Fruit fly (Drosophila melanogaster) whole organism, prepupa: Measurements from ENCODE around the gene Apt1.
A peak's percentile ranks its signal among the peaks of the same experiment; 100 is the strongest.

ENCODE experiments used
- Blimp-1 ChIP-seq: fragments of 200-800 bp; sonication (Bioruptor generic); optimal IDR thresholded peaks from 3 replicates; lab custom pipeline; 2017; ENCODE audit warnings: missing biosample characterization, missing genetic modification characterization, mild to moderate bottlenecking, moderate library complexity, missing genetic modification reagents
- CG11294 ChIP-seq: fragments of 200-800 bp; sonication (Bioruptor generic); IDR thresholded peaks from 2 replicates; pipeline ENCODE4 v1.3.6; 2022; ENCODE audit warnings: missing biosample characterization, missing genetic modification characterization
- CG11762 ChIP-seq: fragments of 200-800 bp; sonication (Bioruptor generic); optimal IDR thresholded peaks from 3 replicates; lab custom pipeline; 2016; ENCODE audit warnings: missing biosample characterization, missing genetic modification characterization; ENCODE audit not compliant: insufficient read depth
- CG11902 ChIP-seq: fragments of 200-800 bp; sonication (Bioruptor generic); optimal IDR thresholded peaks from 3 replicates; lab custom pipeline; 2016; ENCODE audit warnings: missing biosample characterization, missing genetic modification characterization
- CG16779 ChIP-seq: fragments of 200-800 bp; sonication (Bioruptor generic); optimal IDR thresholded peaks from 3 replicates; lab custom pipeline; 2017; ENCODE audit warnings: missing biosample characterization, mild to moderate bottlenecking, missing genetic modification characterization
- CG3032 ChIP-seq: fragments of 200-800 bp; optimal IDR thresholded peaks from 2 replicates; lab custom pipeline; 2019; ENCODE audit warnings: missing biosample characterization, mild to moderate bottlenecking, missing genetic modification characterization, moderate library complexity
- CG31627 ChIP-seq: fragments of 200-800 bp; sonication (Bioruptor generic); optimal IDR thresholded peaks from 3 replicates; lab custom pipeline; 2016; ENCODE audit warnings: missing biosample characterization, missing genetic modification characterization
- CG32006 ChIP-seq: fragments of 200-800 bp; sonication (Bioruptor generic); optimal IDR thresholded peaks from 3 replicates; lab custom pipeline; 2017; ENCODE audit warnings: missing biosample characterization, mild to moderate bottlenecking, missing genetic modification characterization
- CG34406 ChIP-seq: fragments of 200-800 bp; sonication (Bioruptor generic); optimal IDR thresholded peaks from 3 replicates; lab custom pipeline; 2016; ENCODE audit warnings: missing biosample characterization, missing genetic modification characterization
- CG3919 ChIP-seq: fragments of 200-800 bp; sonication (Bioruptor generic); optimal IDR thresholded peaks from 3 replicates; lab custom pipeline; 2016; ENCODE audit warnings: missing biosample characterization, missing genetic modification characterization
- CG6163 ChIP-seq: fragments of 200-800 bp; sonication (Bioruptor generic); IDR thresholded peaks from 3 replicates; pipeline ENCODE4 v1.3.6; 2022; ENCODE audit warnings: missing biosample characterization, missing genetic modification characterization
- CG6792 ChIP-seq: fragments of 200-800 bp; sonication (Bioruptor generic); optimal IDR thresholded peaks from 3 replicates; lab custom pipeline; 2016; ENCODE audit warnings: missing biosample characterization, missing genetic modification characterization
- CG8119 ChIP-seq: fragments of 200-800 bp; sonication (Bioruptor generic); IDR thresholded peaks from 3 replicates; pipeline ENCODE4 v1.3.6; 2022; ENCODE audit warnings: missing biosample characterization, missing genetic modification characterization
- CG8632 ChIP-seq: fragments of 200-800 bp; sonication (Bioruptor generic); optimal IDR thresholded peaks from 3 replicates; lab custom pipeline; 2016; ENCODE audit warnings: missing biosample characterization, missing genetic modification characterization
- Eip75B ChIP-seq: fragments of 200-800 bp; sonication (Bioruptor generic); optimal IDR thresholded peaks from 3 replicates; lab custom pipeline; 2016; ENCODE audit warnings: missing biosample characterization, missing genetic modification characterization
- Eip78C ChIP-seq: fragments of 200-800 bp; sonication (Bioruptor generic); peaks from one replicate; lab custom pipeline; 2016; ENCODE audit warnings: missing biosample characterization, missing genetic modification characterization
- Eip93F ChIP-seq: fragments of 200-800 bp; sonication (Bioruptor generic); optimal IDR thresholded peaks from 2 replicates; lab custom pipeline; 2016; ENCODE audit warnings: missing biosample characterization, mild to moderate bottlenecking, missing genetic modification characterization
- Hr39 ChIP-seq: fragments of 200-800 bp; sonication (Bioruptor generic); optimal IDR thresholded peaks from 2 replicates; lab custom pipeline; 2016; ENCODE audit warnings: missing biosample characterization, missing genetic modification characterization
- Hr4 ChIP-seq: fragments of 200-800 bp; sonication (Bioruptor generic); optimal IDR thresholded peaks from 3 replicates; lab custom pipeline; 2016; ENCODE audit warnings: missing biosample characterization, missing genetic modification characterization
- Met ChIP-seq: fragments of 200-800 bp; sonication (Bioruptor generic); optimal IDR thresholded peaks from 3 replicates; lab custom pipeline; 2016; ENCODE audit warnings: missing biosample characterization, missing genetic modification characterization
- OdsH ChIP-seq: fragments of 200-800 bp; sonication (Bioruptor generic); optimal IDR thresholded peaks from 3 replicates; lab custom pipeline; 2016; ENCODE audit warnings: missing biosample characterization, missing genetic modification characterization
- Smox ChIP-seq: fragments of 200-800 bp; sonication (Bioruptor generic); optimal IDR thresholded peaks from 3 replicates; lab custom pipeline; 2016; ENCODE audit warnings: missing biosample characterization, missing genetic modification characterization
- Sox14 ChIP-seq: fragments of 200-800 bp; sonication (Bioruptor generic); optimal IDR thresholded peaks from 3 replicates; lab custom pipeline; 2016; ENCODE audit warnings: missing biosample characterization, missing genetic modification characterization
- achi ChIP-seq: fragments of 200-800 bp; sonication (Bioruptor generic); optimal IDR thresholded peaks from 3 replicates; lab custom pipeline; 2016; ENCODE audit warnings: missing biosample characterization, missing genetic modification characterization
- acj6 ChIP-seq: fragments of 200-800 bp; sonication (Bioruptor generic); optimal IDR thresholded peaks from 3 replicates; lab custom pipeline; 2016; ENCODE audit warnings: missing biosample characterization, missing genetic modification characterization
- cyc ChIP-seq: fragments of 200-800 bp; sonication (Bioruptor generic); optimal IDR thresholded peaks from 3 replicates; lab custom pipeline; 2016; ENCODE audit warnings: missing biosample characterization, missing genetic modification characterization
- dac ChIP-seq: fragments of 200-800 bp; sonication (Bioruptor generic); optimal IDR thresholded peaks from 2 replicates; lab custom pipeline; 2017; ENCODE audit warnings: missing biosample characterization, mild to moderate bottlenecking, missing genetic modification characterization
- eg ChIP-seq: fragments of 200-800 bp; sonication (Bioruptor generic); IDR thresholded peaks from 3 replicates; pipeline ENCODE4 v1.3.6; 2022; ENCODE audit warnings: missing biosample characterization, missing genetic modification characterization
- esn ChIP-seq: fragments of 200-800 bp; sonication (Bioruptor generic); optimal IDR thresholded peaks from 2 replicates; lab custom pipeline; 2016; ENCODE audit warnings: missing biosample characterization, mild to moderate bottlenecking, missing genetic modification characterization, moderate library complexity
- fd85E ChIP-seq: fragments of 200-800 bp; sonication (Bioruptor generic); optimal IDR thresholded peaks from 3 replicates; lab custom pipeline; 2016; ENCODE audit warnings: missing biosample characterization, missing genetic modification characterization
- fkh ChIP-seq: fragments of 200-800 bp; sonication (Bioruptor generic); optimal IDR thresholded peaks from 3 replicates; lab custom pipeline; 2017; ENCODE audit warnings: missing biosample characterization, mild to moderate bottlenecking, missing genetic modification characterization, moderate library complexity
- lz ChIP-seq: fragments of 200-800 bp; sonication (Bioruptor generic); optimal IDR thresholded peaks from 3 replicates; lab custom pipeline; 2016; ENCODE audit warnings: missing biosample characterization, missing genetic modification characterization
- net ChIP-seq: fragments of 200-800 bp; sonication (Bioruptor generic); optimal IDR thresholded peaks from 3 replicates; lab custom pipeline; 2016; ENCODE audit warnings: missing biosample characterization, missing genetic modification characterization
- pdm3 ChIP-seq: fragments of 200-800 bp; sonication (Bioruptor generic); optimal IDR thresholded peaks from 3 replicates; lab custom pipeline; 2016; ENCODE audit warnings: missing biosample characterization, missing genetic modification characterization
- ss ChIP-seq, 2 experiments: fragments of 200-800 bp; sonication (Bioruptor generic); optimal IDR thresholded peaks; 2 replicates in 1 of 2; 3 replicates in 1 of 2; lab custom pipeline; 2017 to 2018; ENCODE audit warnings: mild to moderate bottlenecking in 2 of 2, missing biosample characterization in 2 of 2, missing genetic modification characterization in 2 of 2, moderate library complexity in 1 of 2
- svp ChIP-seq: fragments of 200-800 bp; sonication (Bioruptor generic); peaks from one replicate; lab custom pipeline; 2016; ENCODE audit warnings: missing biosample characterization, missing genetic modification characterization
- vri ChIP-seq: fragments of 200-800 bp; sonication (Bioruptor generic); optimal IDR thresholded peaks from 3 replicates; lab custom pipeline; 2016; ENCODE audit warnings: missing biosample characterization, mild to moderate bottlenecking, missing genetic modification characterization

Gene Apt1

DNA sequence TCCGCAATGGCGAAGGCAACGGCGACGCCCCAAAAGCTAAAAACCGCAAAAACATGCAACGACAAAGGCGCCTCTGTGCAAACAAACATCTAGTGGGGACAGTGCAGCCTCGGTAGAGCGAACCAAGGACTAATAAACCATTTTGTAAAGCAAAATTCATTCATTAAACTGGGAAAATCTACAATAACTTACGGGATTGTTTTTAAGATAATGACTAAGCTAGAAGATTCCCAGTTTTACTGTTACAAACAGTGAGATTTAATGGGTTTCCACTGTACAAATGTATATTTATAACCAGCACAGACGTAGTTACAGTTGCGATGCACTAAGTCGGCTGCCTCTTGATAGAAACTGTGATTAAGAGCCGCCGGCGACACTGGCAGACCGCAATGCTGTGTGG, 28.4 kb downstream of the Apt1 start (continued):
- TF ChIP-seq CG3919 (GFP tag; lab: Kevin White, UChicago) (peak; percentile 48), Blimp-1 (no peak), eg (peak; percentile 86), CG31627 (GFP tag; lab: Kevin White, UChicago) (no peak), Sox14 (peak; percentile 63), Eip78C (peak; percentile 64), CG34406 (GFP tag; lab: Kevin White, UChicago) (no peak), Hr39 (GFP tag; lab: Kevin White, UChicago) (no peak), CG6163 (GFP tag; lab: Robert Waterston, UW) (peak; percentile 89), Met (GFP tag; lab: Kevin White, UChicago) (no peak), cyc (GFP tag; lab: Kevin White, UChicago) (peak; percentile 3), Eip93F (GFP tag; lab: Kevin White, UChicago) (no peak), OdsH (GFP tag; lab: Kevin White, UChicago) (peak; percentile 62), CG11762 (GFP tag; lab: Kevin White, UChicago) (peak; percentile 32)
- TF ChIP-seq, all 60 proteins: peak for 32

DNA sequence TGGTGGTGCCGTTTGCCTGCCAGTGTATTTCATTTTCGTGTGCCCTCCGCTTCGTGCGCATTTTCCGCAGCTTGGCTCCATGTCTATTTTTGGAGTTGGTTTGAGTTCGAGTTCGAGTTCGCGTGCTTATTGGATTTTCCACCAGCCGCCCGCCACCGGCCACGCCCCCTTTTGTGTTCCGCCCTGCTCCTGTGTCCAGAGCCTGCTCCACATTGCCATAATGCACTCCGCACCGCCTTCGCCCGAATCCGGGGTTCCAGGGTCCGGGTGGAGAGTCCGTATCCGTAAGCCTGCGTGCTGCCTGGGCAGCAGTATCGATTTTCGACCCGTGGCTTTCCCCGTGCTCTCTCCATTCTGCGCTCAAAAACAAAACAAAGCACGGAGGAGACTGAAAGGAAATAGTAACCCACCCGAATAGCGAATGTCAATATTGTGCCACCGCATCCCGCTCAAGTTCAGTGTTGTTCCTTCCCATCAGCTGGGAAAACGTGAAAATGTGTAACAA, 50.5 kb downstream of the Apt1 start:
- TF ChIP-seq CG8119 (GFP tag; lab: Robert Waterston, UW) (no peak), CG16779 (tag; lab: Kevin White, UChicago) (no peak), Smox (GFP tag; lab: Kevin White, UChicago) (no peak), CG6792 (GFP tag; lab: Kevin White, UChicago) (no peak), lz (no peak), CG11294 (no peak), acj6 (GFP tag; lab: Kevin White, UChicago) (no peak), CG8632 (GFP tag; lab: Kevin White, UChicago) (no peak), Hr4 (GFP tag; lab: Kevin White, UChicago) (no peak), pdm3 (GFP tag; lab: Kevin White, UChicago) (no peak), CG11902 (no peak), vri (no peak)

DNA sequence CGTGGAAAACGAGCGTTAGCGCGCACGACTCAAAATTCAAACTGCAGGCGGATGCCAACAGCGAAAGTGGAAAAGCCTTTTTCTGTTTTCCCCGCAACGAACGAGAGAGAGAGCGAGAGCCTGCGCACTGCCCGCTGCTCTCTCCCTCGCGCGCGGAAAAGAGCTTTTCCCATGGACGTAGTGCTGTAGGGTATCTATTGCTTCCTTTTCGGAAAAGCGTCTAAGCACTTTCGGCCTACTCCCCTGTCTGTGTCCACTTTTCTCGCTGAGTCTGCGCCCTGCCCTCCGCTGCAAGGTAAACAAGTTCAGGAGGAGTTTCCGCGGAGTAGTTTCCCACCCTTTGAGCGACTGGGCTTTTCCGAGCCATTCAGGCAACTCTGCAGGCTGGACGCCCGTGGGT, 52.5 kb downstream of the Apt1 start, which contains the start of gene CG32085:
TSS of gene CG32085 (minus strand) at position 47 of the 400 bp plus-strand sequence.
- TF ChIP-seq fd85E (GFP tag; lab: Kevin White, UChicago): no peak
- peak; percentile 10 for TF ChIP-seq acj6 (GFP tag; lab: Kevin White, UChicago)
- TF ChIP-seq dac (GFP tag; lab: Kevin White, UChicago): no peak
- peak; percentile 61 for TF ChIP-seq CG3919 (GFP tag; lab: Kevin White, UChicago)
- no peak for TF ChIP-seq Eip93F (GFP tag; lab: Kevin White, UChicago)
- TF ChIP-seq CG6163 (GFP tag; lab: Robert Waterston, UW): peak; percentile 71; the same call in 2 of the 3 replicates
- TF ChIP-seq net (GFP tag; lab: Kevin White, UChicago): peak; percentile 28
- TF ChIP-seq CG8119 (GFP tag; lab: Robert Waterston, UW): peak; percentile 38; the same call in 1 of the 3 replicates
- peak; percentile 37 for TF ChIP-seq CG32006 (GFP tag; lab: Kevin White, UChicago)
- TF ChIP-seq Eip75B (GFP tag; lab: Kevin White, UChicago): peak; percentile 18
- peak; percentile 62; the same call in 1 of the 2 replicates for TF ChIP-seq CG11294
- peak; percentile 6 for TF ChIP-seq CG6792 (GFP tag; lab: Kevin White, UChicago)
- peak; percentile 19 for TF ChIP-seq achi
- TF ChIP-seq ss (GFP tag; optimal IDR thresholded peaks at IDR 0.05; lab: Kevin White, UChicago): peak; percentile 12 to 22
- TF ChIP-seq OdsH (GFP tag; lab: Kevin White, UChicago): peak; percentile 18
- TF ChIP-seq Hr4 (GFP tag; lab: Kevin White, UChicago): peak; percentile 44
- TF ChIP-seq esn (GFP tag; lab: Kevin White, UChicago): no peak
- peak; percentile 36 for TF ChIP-seq svp
- TF ChIP-seq Eip78C: peak; percentile 70
- TF ChIP-seq pdm3 (GFP tag; lab: Kevin White, UChicago): peak; percentile 32
- no peak for TF ChIP-seq CG3032 (tag; lab: Kevin White, UChicago)
- no peak for TF ChIP-seq CG34406 (GFP tag; lab: Kevin White, UChicago)
- peak; percentile 72; the same call in 2 of the 3 replicates for TF ChIP-seq eg
- TF ChIP-seq fkh (GFP tag; lab: Kevin White, UChicago): no peak
